Worm (Caenorhabditis elegans) whole organism, L4 larva: ENCODE results near the gene F39B3.3.

Source experiments
- F10B5.3 ChIP-seq: sonication (generic microtip); optimal IDR thresholded peaks from 2 replicates; lab custom pipeline; 2016; ENCODE audit warnings: mild to moderate bottlenecking, missing genetic modification characterization, missing compliant biosample characterization
- F37D6.2 ChIP-seq: sonication (generic microtip); optimal IDR thresholded peaks from 2 replicates; lab custom pipeline; 2016; ENCODE audit warnings: mild to moderate bottlenecking, missing genetic modification characterization, missing compliant biosample characterization
- Y105C5A.15 ChIP-seq: fragments of 200-800 bp; sonication (Bioruptor generic); IDR thresholded peaks from 2 replicates; pipeline ENCODE4 v1.3.6; 2022; ENCODE audit warnings: missing genetic modification characterization, missing compliant biosample characterization
- Y48G9A.11 ChIP-seq: fragments of 200-800 bp; sonication (Bioruptor generic); IDR thresholded peaks from 2 replicates; pipeline ENCODE4 v1.3.6; 2022; ENCODE audit warnings: missing genetic modification reagents, missing genetic modification characterization, missing compliant biosample characterization
- Y5F2A.4 ChIP-seq: fragments of 200-800 bp; sonication (Bioruptor generic); optimal IDR thresholded peaks from 2 replicates; lab custom pipeline; 2018; ENCODE audit warnings: mild to moderate bottlenecking, missing genetic modification characterization, missing compliant biosample characterization
- Y75B8A.6 ChIP-seq: fragments of 200-800 bp; sonication (Bioruptor generic); IDR thresholded peaks from 2 replicates; pipeline ENCODE4 v1.3.6; 2022; ENCODE audit warnings: missing genetic modification reagents, missing genetic modification characterization, missing compliant biosample characterization
- aha-1 ChIP-seq: fragments of 150-350 bp; peaks from one replicate; lab custom pipeline; 2014; ENCODE audit warnings: missing biosample characterization, missing genetic modification characterization
- ama-1 ChIP-seq: fragments of 150-350 bp; optimal IDR thresholded peaks from 2 replicates; lab custom pipeline; 2014; ENCODE audit warnings: inconsistent platforms, mixed read lengths
- attf-4 ChIP-seq: sonication (generic microtip); optimal IDR thresholded peaks from 3 replicates; lab custom pipeline; 2017; ENCODE audit warnings: missing biosample characterization, missing genetic modification characterization
- ceh-20 ChIP-seq: fragments of 200-800 bp; sonication (Bioruptor generic); IDR thresholded peaks from 2 replicates; pipeline ENCODE4 v1.3.6; 2022; ENCODE audit warnings: missing genetic modification reagents, missing genetic modification characterization, missing compliant biosample characterization
- ceh-44 ChIP-seq: fragments of 200-800 bp; sonication (Bioruptor generic); IDR thresholded peaks from 2 replicates; pipeline ENCODE4 v1.3.6; 2022; ENCODE audit warnings: missing genetic modification reagents, missing genetic modification characterization, missing compliant biosample characterization
- ceh-82 ChIP-seq: sonication (generic microtip); optimal IDR thresholded peaks from 2 replicates; lab custom pipeline; 2017; ENCODE audit warnings: missing biosample characterization, missing genetic modification characterization
- cey-2 ChIP-seq: sonication (generic microtip); optimal IDR thresholded peaks from 3 replicates; lab custom pipeline; 2017; ENCODE audit warnings: missing genetic modification characterization, mild to moderate bottlenecking, missing compliant biosample characterization, antibody characterized with exemption, borderline replicate concordance; ENCODE audit not compliant: insufficient read depth
- daf-16 ChIP-seq, 3 experiments: sonication (generic microtip); optimal IDR thresholded peaks; 2 replicates each; lab custom pipeline; 2016 to 2017; ENCODE audit warnings: missing genetic modification characterization in 3 of 3, missing genetic modification reagents in 3 of 3, mild to moderate bottlenecking in 2 of 3, missing compliant biosample characterization in 2 of 3, missing biosample characterization in 1 of 3, moderate library complexity in 1 of 3
- daf-8 ChIP-seq: fragments of 200-800 bp; sonication (Bioruptor generic); IDR thresholded peaks from 2 replicates; pipeline ENCODE4 v1.3.6; 2022; ENCODE audit warnings: missing genetic modification characterization, missing compliant biosample characterization
- dmd-6 ChIP-seq: fragments of 200-800 bp; sonication (Bioruptor generic); IDR thresholded peaks from 2 replicates; pipeline ENCODE4 v1.3.6; 2022; ENCODE audit warnings: missing genetic modification reagents, missing genetic modification characterization, missing compliant biosample characterization
- dmd-9 ChIP-seq: fragments of 200-800 bp; sonication (Bioruptor generic); IDR thresholded peaks from 2 replicates; pipeline ENCODE4 v1.3.6; 2022; ENCODE audit warnings: missing genetic modification reagents, missing genetic modification characterization, missing compliant biosample characterization
- egl-43 ChIP-seq: fragments of 200-800 bp; sonication (Bioruptor generic); IDR thresholded peaks from 2 replicates; pipeline ENCODE4 v1.3.6; 2022; ENCODE audit warnings: missing genetic modification reagents, missing genetic modification characterization, missing compliant biosample characterization
- fos-1 ChIP-seq: fragments of 150-350 bp; optimal IDR thresholded peaks from 2 replicates; lab custom pipeline; 2014; ENCODE audit warnings: missing biosample characterization, missing genetic modification characterization
- gei-8 ChIP-seq: fragments of 200-800 bp; sonication (Bioruptor generic); optimal IDR thresholded peaks from 2 replicates; lab custom pipeline; 2018; ENCODE audit warnings: mild to moderate bottlenecking, missing genetic modification characterization, missing compliant biosample characterization
- hlh-11 ChIP-seq: fragments of 200-800 bp; sonication (Bioruptor generic); optimal IDR thresholded peaks from 2 replicates; lab custom pipeline; 2018; ENCODE audit warnings: mild to moderate bottlenecking, missing genetic modification characterization, missing compliant biosample characterization
- hlh-30 ChIP-seq: sonication (generic microtip); optimal IDR thresholded peaks from 2 replicates; lab custom pipeline; 2017; ENCODE audit warnings: antibody characterized with exemption, mild to moderate bottlenecking, missing genetic modification characterization, missing compliant biosample characterization; ENCODE audit not compliant: insufficient read depth
- hmg-1.1 ChIP-seq: fragments of 200-800 bp; sonication (Bioruptor generic); IDR thresholded peaks from 2 replicates; pipeline ENCODE4 v1.3.6; 2022; ENCODE audit warnings: missing genetic modification reagents, missing genetic modification characterization, missing compliant biosample characterization
- lsy-2 ChIP-seq, 2 experiments: fragments of 150-350 bp in 1 of 2; sonication (generic microtip) in 1 of 2; optimal IDR thresholded peaks; 2 replicates each; lab custom pipeline; 2014 to 2017; ENCODE audit warnings: missing biosample characterization in 2 of 2, missing genetic modification characterization in 2 of 2
- madf-5 ChIP-seq, 2 experiments: fragments of 200-800 bp; sonication (Bioruptor generic); IDR thresholded peaks; 2 replicates each; pipeline ENCODE4 v1.3.6; 2022; ENCODE audit warnings: missing compliant biosample characterization in 2 of 2, missing genetic modification characterization in 2 of 2
- mdl-1 ChIP-seq, 2 experiments: fragments of 150-350 bp in 1 of 2; sonication (generic microtip) in 1 of 2; optimal IDR thresholded peaks; 2 replicates each; lab custom pipeline; 2014 to 2017; ENCODE audit warnings: missing biosample characterization in 2 of 2, missing genetic modification characterization in 2 of 2
- mxl-2 ChIP-seq: fragments of 200-800 bp; sonication (Bioruptor generic); conservative IDR thresholded peaks from 2 replicates; pipeline ENCODE4 v1.3.6; 2022; ENCODE audit warnings: missing genetic modification reagents, missing genetic modification characterization, missing compliant biosample characterization
- nhr-10 ChIP-seq: fragments of 150-350 bp; optimal IDR thresholded peaks from 2 replicates; lab custom pipeline; 2014; ENCODE audit warnings: missing biosample characterization, missing genetic modification characterization
- nhr-11 ChIP-seq: fragments of 150-350 bp; optimal IDR thresholded peaks from 2 replicates; lab custom pipeline; 2014; ENCODE audit warnings: missing biosample characterization, missing genetic modification characterization
- nhr-111 ChIP-seq: fragments of 200-800 bp; sonication (Bioruptor generic); optimal IDR thresholded peaks from 2 replicates; lab custom pipeline; 2018; ENCODE audit warnings: mild to moderate bottlenecking, missing genetic modification characterization, missing compliant biosample characterization
- nhr-25 ChIP-seq: sonication (generic microtip); optimal IDR thresholded peaks from 2 replicates; lab custom pipeline; 2017; ENCODE audit warnings: missing genetic modification characterization, mild to moderate bottlenecking, missing compliant biosample characterization, antibody characterized with exemption, moderate library complexity, borderline replicate concordance; ENCODE audit not compliant: insufficient read depth
- nhr-28 ChIP-seq: fragments of 150-350 bp; optimal IDR thresholded peaks from 2 replicates; lab custom pipeline; 2014; ENCODE audit warnings: missing biosample characterization, missing genetic modification characterization
- nhr-41 ChIP-seq: fragments of 200-800 bp; sonication (Bioruptor generic); IDR thresholded peaks from 2 replicates; pipeline ENCODE4 v1.3.6; 2022; ENCODE audit warnings: missing genetic modification reagents, missing genetic modification characterization, missing compliant biosample characterization
- nhr-42 ChIP-seq: fragments of 200-800 bp; sonication (Bioruptor generic); IDR thresholded peaks from 2 replicates; pipeline ENCODE4 v1.3.6; 2022; ENCODE audit warnings: missing genetic modification characterization, missing compliant biosample characterization
- pqm-1 ChIP-seq: sonication (generic microtip); optimal IDR thresholded peaks from 2 replicates; lab custom pipeline; 2017; ENCODE audit warnings: missing biosample characterization, missing genetic modification characterization
- saeg-2 ChIP-seq: fragments of 200-800 bp; sonication (Bioruptor generic); IDR thresholded peaks from 2 replicates; pipeline ENCODE4 v1.3.6; 2022; ENCODE audit warnings: missing genetic modification reagents, missing genetic modification characterization, missing compliant biosample characterization
- sdz-12 ChIP-seq: fragments of 200-800 bp; sonication (Bioruptor generic); optimal IDR thresholded peaks from 2 replicates; lab custom pipeline; 2018; ENCODE audit warnings: mild to moderate bottlenecking, missing genetic modification characterization, missing compliant biosample characterization
- snpc-4 ChIP-seq: fragments of 150-350 bp; optimal IDR thresholded peaks from 2 replicates; lab custom pipeline; 2014; ENCODE audit warnings: missing biosample characterization, missing genetic modification characterization
- spr-1 ChIP-seq: sonication (generic microtip); optimal IDR thresholded peaks from 2 replicates; lab custom pipeline; 2016; ENCODE audit warnings: mild to moderate bottlenecking, missing genetic modification characterization, missing compliant biosample characterization
- tag-97 ChIP-seq: fragments of 200-800 bp; sonication (Bioruptor generic); IDR thresholded peaks from 2 replicates; pipeline ENCODE4 v1.3.6; 2022; ENCODE audit warnings: missing genetic modification characterization, missing compliant biosample characterization
- tra-1 ChIP-seq: fragments of 200-800 bp; sonication (Bioruptor generic); IDR thresholded peaks from 2 replicates; pipeline ENCODE4 v1.3.6; 2022; ENCODE audit warnings: missing genetic modification reagents, missing genetic modification characterization, missing compliant biosample characterization
- unc-62 ChIP-seq, 3 experiments: fragments of 150-350 bp in 1 of 3; sonication (generic microtip); optimal IDR thresholded peaks in 2 of 3; peaks in 1 of 3; 1 replicate in 1 of 3; 2 replicates in 2 of 3; lab custom pipeline; 2014 to 2017; ENCODE audit warnings: missing biosample characterization in 3 of 3, missing genetic modification characterization in 3 of 3, missing genetic modification reagents in 3 of 3, missing genotype in 1 of 3
- zfp-3 ChIP-seq: fragments of 200-800 bp; sonication (Bioruptor generic); conservative IDR thresholded peaks from 2 replicates; pipeline ENCODE4 v1.3.6; 2022; ENCODE audit warnings: missing genetic modification reagents, missing genetic modification characterization, missing compliant biosample characterization

Gene F39B3.3

ce11 chrX:17539968-17540367 lies 38.9 kb downstream of the F39B3.3 start (continued):
- TF ChIP-seq ceh-20 (no peak), attf-4 (tag; lab: Kevin White, UChicago) (no peak), sdz-12 (no peak), Y75B8A.6 (GFP tag; lab: Robert Waterston, UW) (no peak), fos-1 (tag; lab: Kevin White, UChicago) (no peak), hlh-30 (tag; lab: Kevin White, UChicago) (peak; percentile 77), dmd-9 (GFP tag; lab: Robert Waterston, UW) (no peak), ceh-82 (no peak), aha-1 (tag; lab: Kevin White, UChicago) (no peak), nhr-111 (GFP tag; lab: Kevin White, UChicago) (no peak), hmg-1.1 (GFP tag; lab: Robert Waterston, UW) (peak; percentile 41; the same call in 1 of the 2 replicates), Y5F2A.4 (GFP tag; lab: Kevin White, UChicago) (no peak)

- TF ChIP-seq tra-1 (GFP tag; lab: Robert Waterston, UW) = no peak
- no peak for TF ChIP-seq Y48G9A.11 (GFP tag; lab: Robert Waterston, UW)
- peak; percentile 35 for TF ChIP-seq nhr-28
- peak; percentile 39 for TF ChIP-seq pqm-1
- TF ChIP-seq nhr-41 (GFP tag; lab: Robert Waterston, UW) = no peak
- TF ChIP-seq nhr-25 (tag; lab: Kevin White, UChicago) = no peak
- no peak for TF ChIP-seq fos-1 (tag; lab: Kevin White, UChicago)
- no peak for TF ChIP-seq Y105C5A.15 (GFP tag; lab: Robert Waterston, UW)
- no peak for TF ChIP-seq cey-2 (tag; lab: Kevin White, UChicago)
- peak; percentile 49; the same call in 1 of the 2 replicates for TF ChIP-seq dmd-6 (GFP tag; lab: Robert Waterston, UW)
- no peak for TF ChIP-seq snpc-4 (tag; lab: Kevin White, UChicago)
- TF ChIP-seq hlh-11 (tag; lab: Kevin White, UChicago) = peak; percentile 35
- TF ChIP-seq daf-16 (GFP tag; optimal IDR thresholded peaks at IDR 0.05; lab: Kevin White, UChicago) = no peak
- peak; percentile 28 for TF ChIP-seq daf-16 (tag; optimal IDR thresholded peaks at IDR 0.05; lab: Kevin White, UChicago)
These were observed 41.3 kb downstream of the F39B3.3 start for ce11 chrX:17537568-17537967.

ce11 chrX:17534877-17535276 lies 44.0 kb downstream of the F39B3.3 start:
- TF ChIP-seq daf-16 (GFP tag; optimal IDR thresholded peaks at IDR 0.05; lab: Kevin White, UChicago) (peak in 1 of 2 experiments; percentile 20), daf-16 (tag; optimal IDR thresholded peaks at IDR 0.05; lab: Kevin White, UChicago) (no peak), mxl-2 (GFP tag; lab: Robert Waterston, UW) (no peak), hlh-30 (tag; lab: Kevin White, UChicago) (peak; percentile 54), F10B5.3 (tag; lab: Kevin White, UChicago) (no peak)

- TF ChIP-seq tag-97 (no peak), mdl-1 (tag; optimal IDR thresholded peaks at IDR 0.05; lab: Kevin White, UChicago) (peak in 1 of 2 experiments; percentile 46), sdz-12 (no peak), nhr-11 (tag; lab: Kevin White, UChicago) (no peak), ama-1 (lab: Kevin White, UChicago) (no peak), F10B5.3 (tag; lab: Kevin White, UChicago) (no peak), saeg-2 (GFP tag; lab: Robert Waterston, UW) (0 out of 2 replicates have a peak, but pooled peaks have one; percentile 27), ceh-82 (no peak), ceh-44 (GFP tag; lab: Robert Waterston, UW) (no peak), unc-62 (GFP tag; optimal IDR thresholded peaks at IDR 0.05 in 1 of 2; lab: Kevin White, UChicago) (no peak), unc-62 (tag; optimal IDR thresholded peaks at IDR 0.05; lab: Kevin White, UChicago) (no peak), daf-16 (GFP tag; optimal IDR thresholded peaks at IDR 0.05; lab: Kevin White, UChicago) (no peak), daf-16 (tag; optimal IDR thresholded peaks at IDR 0.05; lab: Kevin White, UChicago) (no peak), madf-5 (GFP tag; IDR thresholded peaks at IDR 0.05; lab: Robert Waterston, UW) (no peak), daf-8 (GFP tag; lab: Robert Waterston, UW) (no peak), zfp-3 (GFP tag; lab: Robert Waterston, UW) (no peak), nhr-10 (tag; lab: Kevin White, UChicago) (no peak), lsy-2 (tag; optimal IDR thresholded peaks at IDR 0.05; lab: Kevin White, UChicago) (no peak), spr-1 (tag; lab: Kevin White, UChicago) (no peak), dmd-6 (GFP tag; lab: Robert Waterston, UW) (peak; percentile 83), nhr-41 (GFP tag; lab: Robert Waterston, UW) (no peak), egl-43 (GFP tag; lab: Robert Waterston, UW) (no peak), hlh-11 (tag; lab: Kevin White, UChicago) (peak; percentile 36), F37D6.2 (tag; lab: Kevin White, UChicago) (no peak), gei-8 (GFP tag; lab: Kevin White, UChicago) (no peak), nhr-42 (GFP tag; lab: Robert Waterston, UW) (no peak)
These were observed 44.9 kb downstream of the F39B3.3 start, which contains the start of gene F31A3.3 for ce11 chrX:17534014-17534465. F31A3.3 (minus strand) TSS chrX:17534064.
